Fruit fly (Drosophila melanogaster) whole organism, prepupa: Measurements from ENCODE around the gene dre4.

Experiments used
- CG10669 ChIP-seq: fragments of 200-800 bp; sonication (Bioruptor generic); optimal IDR thresholded peaks from 3 replicates; lab custom pipeline; 2018; ENCODE audit warnings: missing biosample characterization, mild to moderate bottlenecking, missing genetic modification characterization, moderate library complexity
- CG11294 ChIP-seq: fragments of 200-800 bp; sonication (Bioruptor generic); IDR thresholded peaks from 2 replicates; pipeline ENCODE4 v1.3.6; 2022; ENCODE audit warnings: missing biosample characterization, missing genetic modification characterization
- CG11762 ChIP-seq: fragments of 200-800 bp; sonication (Bioruptor generic); optimal IDR thresholded peaks from 3 replicates; lab custom pipeline; 2016; ENCODE audit warnings: missing biosample characterization, missing genetic modification characterization; ENCODE audit not compliant: insufficient read depth
- CG15336 ChIP-seq: fragments of 200-800 bp; sonication (Bioruptor generic); IDR thresholded peaks from 2 replicates; pipeline ENCODE4 v1.3.6; 2022; ENCODE audit warnings: missing biosample characterization, missing genetic modification characterization
- CG16779 ChIP-seq: fragments of 200-800 bp; sonication (Bioruptor generic); optimal IDR thresholded peaks from 3 replicates; lab custom pipeline; 2017; ENCODE audit warnings: missing biosample characterization, mild to moderate bottlenecking, missing genetic modification characterization
- CG3032 ChIP-seq: fragments of 200-800 bp; optimal IDR thresholded peaks from 2 replicates; lab custom pipeline; 2019; ENCODE audit warnings: missing biosample characterization, mild to moderate bottlenecking, missing genetic modification characterization, moderate library complexity
- CG34406 ChIP-seq: fragments of 200-800 bp; sonication (Bioruptor generic); optimal IDR thresholded peaks from 3 replicates; lab custom pipeline; 2016; ENCODE audit warnings: missing biosample characterization, missing genetic modification characterization
- CG3919 ChIP-seq: fragments of 200-800 bp; sonication (Bioruptor generic); optimal IDR thresholded peaks from 3 replicates; lab custom pipeline; 2016; ENCODE audit warnings: missing biosample characterization, missing genetic modification characterization
- CG6163 ChIP-seq: fragments of 200-800 bp; sonication (Bioruptor generic); IDR thresholded peaks from 3 replicates; pipeline ENCODE4 v1.3.6; 2022; ENCODE audit warnings: missing biosample characterization, missing genetic modification characterization
- CG6276 ChIP-seq: fragments of 200-800 bp; sonication (Bioruptor generic); optimal IDR thresholded peaks from 2 replicates; lab custom pipeline; 2017; ENCODE audit warnings: missing biosample characterization, mild to moderate bottlenecking, missing genetic modification characterization
- CG6792 ChIP-seq: fragments of 200-800 bp; sonication (Bioruptor generic); optimal IDR thresholded peaks from 3 replicates; lab custom pipeline; 2016; ENCODE audit warnings: missing biosample characterization, missing genetic modification characterization
- CG6808 ChIP-seq: fragments of 200-800 bp; sonication (Bioruptor generic); optimal IDR thresholded peaks from 3 replicates; lab custom pipeline; 2017; ENCODE audit warnings: missing biosample characterization, missing genetic modification characterization, mild to moderate bottlenecking, moderate library complexity, missing genetic modification reagents
- CG6854 ChIP-seq: fragments of 200-800 bp; sonication (Bioruptor generic); optimal IDR thresholded peaks from 2 replicates; lab custom pipeline; 2017; ENCODE audit warnings: missing biosample characterization, mild to moderate bottlenecking, missing genetic modification characterization
- CG8319 ChIP-seq: fragments of 200-800 bp; sonication (Bioruptor generic); optimal IDR thresholded peaks from 3 replicates; lab custom pipeline; 2016; ENCODE audit warnings: missing biosample characterization, missing genetic modification characterization
- CG8632 ChIP-seq: fragments of 200-800 bp; sonication (Bioruptor generic); optimal IDR thresholded peaks from 3 replicates; lab custom pipeline; 2016; ENCODE audit warnings: missing biosample characterization, missing genetic modification characterization
- CG9139 ChIP-seq: fragments of 200-800 bp; sonication (Bioruptor generic); optimal IDR thresholded peaks from 3 replicates; lab custom pipeline; 2017; ENCODE audit warnings: missing biosample characterization, mild to moderate bottlenecking, missing genetic modification characterization
- Eip78C ChIP-seq: fragments of 200-800 bp; sonication (Bioruptor generic); peaks from one replicate; lab custom pipeline; 2016; ENCODE audit warnings: missing biosample characterization, missing genetic modification characterization
- Hr38 ChIP-seq: sonication (Bioruptor generic); optimal IDR thresholded peaks from 2 replicates; lab custom pipeline; 2016; ENCODE audit warnings: missing biosample characterization, missing genetic modification characterization
- Hr39 ChIP-seq: fragments of 200-800 bp; sonication (Bioruptor generic); optimal IDR thresholded peaks from 2 replicates; lab custom pipeline; 2016; ENCODE audit warnings: missing biosample characterization, missing genetic modification characterization
- Hr4 ChIP-seq: fragments of 200-800 bp; sonication (Bioruptor generic); optimal IDR thresholded peaks from 3 replicates; lab custom pipeline; 2016; ENCODE audit warnings: missing biosample characterization, missing genetic modification characterization
- Met ChIP-seq: fragments of 200-800 bp; sonication (Bioruptor generic); optimal IDR thresholded peaks from 3 replicates; lab custom pipeline; 2016; ENCODE audit warnings: missing biosample characterization, missing genetic modification characterization
- OdsH ChIP-seq: fragments of 200-800 bp; sonication (Bioruptor generic); optimal IDR thresholded peaks from 3 replicates; lab custom pipeline; 2016; ENCODE audit warnings: missing biosample characterization, missing genetic modification characterization
- Sox14 ChIP-seq: fragments of 200-800 bp; sonication (Bioruptor generic); optimal IDR thresholded peaks from 3 replicates; lab custom pipeline; 2016; ENCODE audit warnings: missing biosample characterization, missing genetic modification characterization
- Sox15 ChIP-seq: fragments of 200-800 bp; sonication (Bioruptor generic); optimal IDR thresholded peaks from 3 replicates; lab custom pipeline; 2016; ENCODE audit warnings: missing biosample characterization, missing genetic modification characterization
- achi ChIP-seq: fragments of 200-800 bp; sonication (Bioruptor generic); optimal IDR thresholded peaks from 3 replicates; lab custom pipeline; 2016; ENCODE audit warnings: missing biosample characterization, missing genetic modification characterization
- cyc ChIP-seq: fragments of 200-800 bp; sonication (Bioruptor generic); optimal IDR thresholded peaks from 3 replicates; lab custom pipeline; 2016; ENCODE audit warnings: missing biosample characterization, missing genetic modification characterization
- dsx ChIP-seq: fragments of 200-800 bp; optimal IDR thresholded peaks from 3 replicates; lab custom pipeline; 2019; ENCODE audit warnings: missing biosample characterization, mild to moderate bottlenecking, missing genetic modification characterization, moderate library complexity; ENCODE audit not compliant: poor library complexity, severe bottlenecking
- eg ChIP-seq: fragments of 200-800 bp; sonication (Bioruptor generic); IDR thresholded peaks from 3 replicates; pipeline ENCODE4 v1.3.6; 2022; ENCODE audit warnings: missing biosample characterization, missing genetic modification characterization
- fd59A ChIP-seq: fragments of 200-800 bp; sonication (Bioruptor generic); optimal IDR thresholded peaks from 2 replicates; lab custom pipeline; 2017; ENCODE audit warnings: missing biosample characterization, mild to moderate bottlenecking, missing genetic modification characterization, missing genetic modification reagents
- net ChIP-seq: fragments of 200-800 bp; sonication (Bioruptor generic); optimal IDR thresholded peaks from 3 replicates; lab custom pipeline; 2016; ENCODE audit warnings: missing biosample characterization, missing genetic modification characterization
- pdm3 ChIP-seq: fragments of 200-800 bp; sonication (Bioruptor generic); optimal IDR thresholded peaks from 3 replicates; lab custom pipeline; 2016; ENCODE audit warnings: missing biosample characterization, missing genetic modification characterization
- salr ChIP-seq, 2 experiments: fragments of 200-800 bp; sonication (Bioruptor generic); optimal IDR thresholded peaks; 3 replicates each; lab custom pipeline; 2016 to 2018; ENCODE audit warnings: missing biosample characterization in 2 of 2, missing genetic modification characterization in 2 of 2, mild to moderate bottlenecking in 1 of 2
- spab ChIP-seq: fragments of 200-800 bp; sonication (Bioruptor generic); optimal IDR thresholded peaks from 2 replicates; lab custom pipeline; 2017; ENCODE audit warnings: missing biosample characterization, mild to moderate bottlenecking, missing genetic modification characterization, missing genetic modification reagents
- ss ChIP-seq, 2 experiments: fragments of 200-800 bp; sonication (Bioruptor generic); optimal IDR thresholded peaks; 2 replicates in 1 of 2; 3 replicates in 1 of 2; lab custom pipeline; 2017 to 2018; ENCODE audit warnings: mild to moderate bottlenecking in 2 of 2, missing biosample characterization in 2 of 2, missing genetic modification characterization in 2 of 2, moderate library complexity in 1 of 2
- svp ChIP-seq: fragments of 200-800 bp; sonication (Bioruptor generic); peaks from one replicate; lab custom pipeline; 2016; ENCODE audit warnings: missing biosample characterization, missing genetic modification characterization
- topi ChIP-seq: fragments of 200-800 bp; sonication (Bioruptor generic); optimal IDR thresholded peaks from 3 replicates; lab custom pipeline; 2016; ENCODE audit warnings: missing biosample characterization, missing genetic modification characterization
- vri ChIP-seq: fragments of 200-800 bp; sonication (Bioruptor generic); optimal IDR thresholded peaks from 3 replicates; lab custom pipeline; 2016; ENCODE audit warnings: missing biosample characterization, mild to moderate bottlenecking, missing genetic modification characterization

Gene dre4

DNA sequence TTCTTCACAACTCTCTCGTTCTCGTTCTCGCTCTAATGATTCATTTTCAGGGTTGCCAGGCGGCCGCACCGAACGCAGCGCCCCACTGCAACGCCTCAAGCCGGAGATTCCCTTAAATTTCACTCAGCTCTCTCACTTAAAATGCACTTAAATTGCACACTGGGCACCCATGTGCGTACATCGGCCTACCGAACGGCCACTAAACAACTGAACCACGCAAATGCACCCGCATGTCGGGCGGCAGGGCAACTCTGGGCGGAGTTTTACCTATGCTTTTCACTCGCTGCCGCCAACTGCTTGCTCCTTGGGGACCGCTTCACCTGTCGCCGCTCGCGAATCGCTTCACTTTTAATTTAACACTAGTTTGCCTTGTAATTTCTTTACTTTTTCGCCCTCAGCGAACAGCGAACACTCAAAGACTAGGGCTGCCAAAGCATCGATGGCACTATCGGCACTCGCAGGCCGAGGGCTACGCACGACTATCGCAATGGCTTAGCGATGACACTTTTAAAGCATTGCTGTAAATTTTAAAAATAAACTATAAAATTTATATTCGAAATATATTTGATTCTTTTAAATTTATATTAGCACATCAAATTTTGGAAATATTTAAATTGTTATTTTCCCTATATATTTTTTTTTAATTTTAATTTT is 14.2 kb downstream of the dre4 start, which contains the start of gene Rap1 (continued):
- TF ChIP-seq CG3919 (GFP tag; lab: Kevin White, UChicago) = peak; percentile 48
- peak; percentile 18 for TF ChIP-seq Sox15 (GFP tag; lab: Kevin White, UChicago)
- no peak for TF ChIP-seq CG15336 (GFP tag; lab: Robert Waterston, UW)
- TF ChIP-seq CG6854 (GFP tag; lab: Kevin White, UChicago) = no peak
- TF ChIP-seq cyc (GFP tag; lab: Kevin White, UChicago) = peak; percentile 42
- TF ChIP-seq Hr38 (GFP tag; lab: Kevin White, UChicago) = no peak
- no peak for TF ChIP-seq net
- peak; percentile 21 for TF ChIP-seq Sox14 (GFP tag; lab: Kevin White, UChicago)
- TF ChIP-seq CG8632 (GFP tag; lab: Kevin White, UChicago) = no peak
- TF ChIP-seq Met (GFP tag; lab: Kevin White, UChicago) = peak; percentile 40
- peak; percentile 43 for TF ChIP-seq OdsH
- TF ChIP-seq CG11294 (GFP tag; lab: Robert Waterston, UW) = no peak; the same call in 1 of the 2 replicates
- no peak for TF ChIP-seq vri
- peak in 1 of 2 experiments; percentile 38 for TF ChIP-seq salr (GFP tag; optimal IDR thresholded peaks at IDR 0.05; lab: Kevin White, UChicago)
- peak; percentile 57 for TF ChIP-seq CG6808

dm6 chr3L:1861400-1861793 is 14.7 kb downstream of the dre4 start:
- no peak for TF ChIP-seq CG3032 (tag; lab: Kevin White, UChicago)
- no peak; the same call in 2 of the 3 replicates for TF ChIP-seq CG6163 (GFP tag; lab: Robert Waterston, UW)
- no peak for TF ChIP-seq eg
- no peak for TF ChIP-seq net
- TF ChIP-seq CG15336 (GFP tag; lab: Robert Waterston, UW) = no peak; the same call in 1 of the 2 replicates
- peak; percentile 58 for TF ChIP-seq CG6276 (GFP tag; lab: Kevin White, UChicago)
- no peak for TF ChIP-seq Hr38 (GFP tag; lab: Kevin White, UChicago)
- no peak for TF ChIP-seq fd59A (GFP tag; lab: Kevin White, UChicago)
- no peak for TF ChIP-seq CG8632 (GFP tag; lab: Kevin White, UChicago)
- no peak for TF ChIP-seq CG8319 (GFP tag; lab: Kevin White, UChicago)
- peak; percentile 52 for TF ChIP-seq CG9139 (GFP tag; lab: Kevin White, UChicago)
- TF ChIP-seq OdsH = no peak
- peak; percentile 18 for TF ChIP-seq CG6854 (GFP tag; lab: Kevin White, UChicago)
- no peak for TF ChIP-seq achi (GFP tag; lab: Kevin White, UChicago)
- peak; percentile 69 to 77 for TF ChIP-seq ss (GFP tag; optimal IDR thresholded peaks at IDR 0.05; lab: Kevin White, UChicago)
- peak; percentile 97 for TF ChIP-seq svp
- no peak for TF ChIP-seq pdm3 (GFP tag; lab: Kevin White, UChicago)
- no peak for TF ChIP-seq salr (GFP tag; optimal IDR thresholded peaks at IDR 0.05; lab: Kevin White, UChicago)
- TF ChIP-seq CG6792 (GFP tag; lab: Kevin White, UChicago) = no peak
- TF ChIP-seq Met (GFP tag; lab: Kevin White, UChicago) = no peak
- TF ChIP-seq CG10669 = no peak
- TF ChIP-seq Eip78C (GFP tag; lab: Kevin White, UChicago) = peak; percentile 68
- TF ChIP-seq dsx (GFP tag; lab: Kevin White, UChicago) = peak; percentile 31
- no peak for TF ChIP-seq Sox15 (GFP tag; lab: Kevin White, UChicago)
- TF ChIP-seq vri = peak; percentile 45
- TF ChIP-seq CG11762 = no peak
- peak; percentile 48 for TF ChIP-seq CG6808
- TF ChIP-seq CG16779 (tag; lab: Kevin White, UChicago) = peak; percentile 38
- peak; percentile 39 for TF ChIP-seq Sox14 (GFP tag; lab: Kevin White, UChicago)

- TF ChIP-seq Eip78C (GFP tag; lab: Kevin White, UChicago) = no peak
- no peak for TF ChIP-seq CG8632 (GFP tag; lab: Kevin White, UChicago)
- TF ChIP-seq CG3919 (GFP tag; lab: Kevin White, UChicago) = no peak
- no peak for TF ChIP-seq salr (GFP tag; optimal IDR thresholded peaks at IDR 0.05; lab: Kevin White, UChicago)
- TF ChIP-seq spab (GFP tag; lab: Kevin White, UChicago) = no peak
- TF ChIP-seq Hr39 (GFP tag; lab: Kevin White, UChicago) = no peak
- no peak for TF ChIP-seq CG11294 (GFP tag; lab: Robert Waterston, UW)
- TF ChIP-seq CG6792 (GFP tag; lab: Kevin White, UChicago) = no peak
- TF ChIP-seq cyc (GFP tag; lab: Kevin White, UChicago) = no peak
- no peak for TF ChIP-seq CG9139 (GFP tag; lab: Kevin White, UChicago)
- TF ChIP-seq topi = no peak
- TF ChIP-seq Hr4 = no peak
- TF ChIP-seq OdsH = no peak
- no peak for TF ChIP-seq CG34406 (GFP tag; lab: Kevin White, UChicago)
- no peak for TF ChIP-seq svp
Measured at dm6 chr3L:1860749-1861148, 15.4 kb downstream of the dre4 start.
